Fruit fly (Drosophila melanogaster): Measurements from ENCODE around the gene noc.

noc gene

dm6 chr2L:14458187-14458899 is 32.3 kb upstream of the noc start (continued):
- TF ChIP-seq CG14710 (tag; optimal IDR thresholded peaks at IDR 0.05) (no peak), TFAM (GFP tag; optimal IDR thresholded peaks at IDR 0.05) (no peak), Oli (tag; optimal IDR thresholded peaks at IDR 0.05) (peak; percentile 81), z (GFP tag; IDR thresholded peaks at IDR 0.05) (no peak), disco-r (GFP tag; optimal IDR thresholded peaks at IDR 0.05) (no peak), ftz-f1 (GFP tag; optimal IDR thresholded peaks at IDR 0.05) (no peak), hkb (optimal IDR thresholded peaks at IDR 0.05) (no peak), hkb (GFP tag; IDR thresholded peaks at IDR 0.05) (peak; percentile 84), CG2129 (GFP tag; IDR thresholded peaks at IDR 0.05; ENCODE audit: partially characterized antibody) (no peak), Poxn (GFP tag; IDR thresholded peaks at IDR 0.05) (no peak), run (tag; optimal IDR thresholded peaks at IDR 0.05) (no peak), CG12071 (GFP tag; optimal IDR thresholded peaks at IDR 0.05) (no peak), bcd (GFP tag; optimal IDR thresholded peaks at IDR 0.05) (peak; percentile 40), NFAT (GFP tag; IDR thresholded peaks at IDR 0.05) (no peak), CG9797 (GFP tag; optimal IDR thresholded peaks at IDR 0.05) (no peak), CG1233 (GFP tag; optimal IDR thresholded peaks at IDR 0.05) (no peak), CG2678 (tag; optimal IDR thresholded peaks at IDR 0.05) (peak; percentile 49), CG8290 (GFP tag; optimal IDR thresholded peaks at IDR 0.05) (no peak), CG8290 (tag; optimal IDR thresholded peaks at IDR 0.05) (peak in 1 of 2 experiments; percentile 5), CG5180 (GFP tag; optimal IDR thresholded peaks at IDR 0.05) (no peak), salm (tag; optimal IDR thresholded peaks at IDR 0.05) (peak; percentile 38), CG10565 (GFP tag; optimal IDR thresholded peaks at IDR 0.05) (no peak), CG7987 (GFP tag; optimal IDR thresholded peaks at IDR 0.05) (no peak), Hr51 (GFP tag; optimal IDR thresholded peaks at IDR 0.05) (peak; percentile 47 to 85), Stat92E (GFP tag; optimal IDR thresholded peaks at IDR 0.05) (no peak), CG11696 (GFP tag; IDR thresholded peaks at IDR 0.05) (no peak), HLHmδ (GFP tag; optimal IDR thresholded peaks at IDR 0.05) (no peak), GATAe (GFP tag; conservative IDR thresholded peaks at IDR 0.05) (no peak), ssp (GFP tag; IDR thresholded peaks at IDR 0.05) (peak; percentile 71), YL-1 (GFP tag; optimal IDR thresholded peaks at IDR 0.05) (no peak), kni (GFP tag; optimal IDR thresholded peaks at IDR 0.05) (peak; percentile 19), odd (GFP tag; optimal IDR thresholded peaks at IDR 0.05) (peak; percentile 10), ATbp (GFP tag; optimal IDR thresholded peaks at IDR 0.05) (peak; percentile 79), ERR (GFP tag; optimal IDR thresholded peaks at IDR 0.05) (peak; percentile 12), prd (optimal IDR thresholded peaks at IDR 0.05) (no peak), prd (GFP tag; IDR thresholded peaks at IDR 0.05) (peak; percentile 69), CG18262 (tag; optimal IDR thresholded peaks at IDR 0.05) (no peak), pum (GFP tag; optimal IDR thresholded peaks at IDR 0.05) (peak; percentile 22), HmgZ (tag; optimal IDR thresholded peaks at IDR 0.05) (no peak), CG4360 (GFP tag; IDR thresholded peaks at IDR 0.05) (no peak), CG11560 (tag; IDR thresholded peaks at IDR 0.05) (peak; percentile 42; the same call in 1 of the 3 replicates), Hr78 (GFP tag; optimal IDR thresholded peaks at IDR 0.05) (peak in 1 of 2 experiments; percentile 89), gce (GFP tag; IDR thresholded peaks at IDR 0.05) (no peak), Sry-β (GFP tag; optimal IDR thresholded peaks at IDR 0.05) (no peak), CG6254 (GFP tag; optimal IDR thresholded peaks at IDR 0.05) (no peak), pfk (GFP tag; optimal IDR thresholded peaks at IDR 0.05) (no peak), CG17186 (GFP tag; optimal IDR thresholded peaks at IDR 0.05) (no peak), E2f2 (GFP tag; IDR thresholded peaks at IDR 0.05) (peak; percentile 50; the same call in 1 of the 2 replicates), cas (GFP tag; IDR thresholded peaks at IDR 0.05) (no peak), phol (tag; optimal IDR thresholded peaks at IDR 0.05) (peak; percentile 5)

All from whole organism, embryonic.